Fruit fly (Drosophila melanogaster) Kc167 (cell line): ENCODE data around the gene CG44476.

Experiments used
- Sin3A ChIP-seq: fragments of >200 bp; optimal IDR thresholded peaks from 2 replicates; lab custom pipeline; 2018; ENCODE audit warnings: missing external identifiers
- h ChIP-seq: fragments of >200 bp; optimal IDR thresholded peaks from 3 replicates; lab custom pipeline; 2018; ENCODE audit warnings: missing external identifiers
- insv ChIP-seq: fragments of >200 bp; optimal IDR thresholded peaks from 3 replicates; lab custom pipeline; 2018; ENCODE audit warnings: missing external identifiers

DNA sequence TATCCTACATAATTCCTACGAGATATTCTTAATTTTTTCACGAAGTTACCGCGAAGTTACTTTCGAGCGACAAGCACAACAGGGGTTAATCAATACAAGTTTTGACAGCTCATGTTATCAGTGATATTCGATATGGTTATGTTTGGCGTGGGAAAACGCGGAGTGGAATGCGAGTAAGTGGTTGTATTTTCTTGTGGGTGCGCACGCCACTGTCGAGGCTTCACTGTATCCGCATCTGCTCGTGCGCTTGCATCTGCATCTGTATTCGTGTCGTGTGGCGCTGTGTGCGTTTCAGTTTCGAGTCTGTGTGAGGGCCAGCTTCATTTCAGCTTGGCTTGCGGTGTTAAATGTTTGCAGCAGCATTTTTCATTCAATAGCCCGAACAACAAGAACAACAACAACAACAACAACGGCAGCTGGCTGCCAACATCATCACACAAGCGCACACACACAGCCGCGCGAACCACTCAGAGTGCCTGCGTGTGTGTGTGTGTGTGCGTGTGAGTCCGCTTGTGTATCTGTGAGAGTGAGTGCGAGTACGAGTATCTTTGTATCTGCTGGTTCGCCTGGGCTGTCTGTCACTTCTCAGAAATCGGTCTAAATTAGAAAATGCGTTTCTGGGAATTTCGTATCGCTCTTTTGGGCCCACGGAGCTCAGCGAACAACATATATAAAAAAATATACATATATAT lies 38.3 kb upstream of the CG44476 start:
- TF ChIP-seq insv (lab: Kevin White, UChicago) (no peak), h (no peak), Sin3A (no peak)
